Fruit fly (Drosophila melanogaster) whole organism, adult: ENCODE measurements around the gene Reck.

ENCODE experiments used
- CG11617 ChIP-seq: fragments of 200-800 bp; sonication (Bioruptor generic); optimal IDR thresholded peaks from 2 replicates; lab custom pipeline; 2017; ENCODE audit warnings: mild to moderate bottlenecking, missing biosample characterization, missing genetic modification reagents, missing genetic modification characterization
- CG12768 ChIP-seq: fragments of 200-800 bp; sonication (Bioruptor generic); optimal IDR thresholded peaks from 2 replicates; lab custom pipeline; 2017; ENCODE audit warnings: missing biosample characterization, missing genetic modification characterization, mild to moderate bottlenecking, moderate library complexity, missing genetic modification reagents
- CG14711 ChIP-seq: fragments of 200-800 bp; sonication (Bioruptor generic); optimal IDR thresholded peaks from 2 replicates; lab custom pipeline; 2018; ENCODE audit warnings: missing biosample characterization, mild to moderate bottlenecking, missing genetic modification characterization, moderate library complexity
- CG1620 ChIP-seq: fragments of 200-800 bp; sonication (Bioruptor generic); optimal IDR thresholded peaks from 2 replicates; lab custom pipeline; 2016; ENCODE audit warnings: missing biosample characterization, missing genetic modification characterization
- CG33017 ChIP-seq: fragments of 200-800 bp; sonication (Bioruptor generic); optimal IDR thresholded peaks from 2 replicates; lab custom pipeline; 2018; ENCODE audit warnings: missing biosample characterization, mild to moderate bottlenecking, missing genetic modification characterization, moderate library complexity
- CG5204 ChIP-seq: fragments of 200-800 bp; sonication (Bioruptor generic); optimal IDR thresholded peaks from 2 replicates; lab custom pipeline; 2016; ENCODE audit warnings: missing biosample characterization, missing genetic modification characterization
- CG7045 ChIP-seq: fragments of 200-800 bp; sonication (Bioruptor generic); optimal IDR thresholded peaks from 2 replicates; lab custom pipeline; 2017; ENCODE audit warnings: missing biosample characterization, mild to moderate bottlenecking, missing genetic modification characterization
- CG7101 ChIP-seq: fragments of 200-800 bp; sonication (Bioruptor generic); optimal IDR thresholded peaks from 2 replicates; lab custom pipeline; 2018; ENCODE audit warnings: missing biosample characterization, mild to moderate bottlenecking, missing genetic modification characterization, moderate library complexity
- Clk ChIP-seq: fragments of 200-800 bp; sonication (Bioruptor generic); optimal IDR thresholded peaks from 2 replicates; lab custom pipeline; 2017; ENCODE audit warnings: missing biosample characterization, missing genetic modification characterization
- Crg-1 ChIP-seq: fragments of 200-800 bp; sonication (Bioruptor generic); optimal IDR thresholded peaks from 2 replicates; lab custom pipeline; 2016; ENCODE audit warnings: missing biosample characterization, missing genetic modification characterization
- Hr96 ChIP-seq: fragments of 200-800 bp; sonication (Bioruptor generic); optimal IDR thresholded peaks from 2 replicates; lab custom pipeline; 2016; ENCODE audit warnings: missing biosample characterization, missing genetic modification characterization
- Mnt ChIP-seq: fragments of 200-800 bp; sonication (Bioruptor generic); optimal IDR thresholded peaks from 2 replicates; lab custom pipeline; 2016; ENCODE audit warnings: missing biosample characterization, mild to moderate bottlenecking, missing genetic modification characterization
- bab1 ChIP-seq: fragments of 200-800 bp; sonication (Bioruptor generic); optimal IDR thresholded peaks from 3 replicates; lab custom pipeline; 2019; ENCODE audit warnings: missing biosample characterization, mild to moderate bottlenecking, missing genetic modification characterization, moderate library complexity
- cic ChIP-seq: fragments of 200-800 bp; sonication (Bioruptor generic); optimal IDR thresholded peaks from 2 replicates; lab custom pipeline; 2017; ENCODE audit warnings: missing biosample characterization, mild to moderate bottlenecking, missing genetic modification characterization, moderate library complexity
- cnc ChIP-seq, 2 experiments: fragments of >200 bp; optimal IDR thresholded peaks; 2 replicates each; lab custom pipeline; 2017
- kay ChIP-seq: fragments of 200-800 bp; sonication (Bioruptor generic); peaks from one replicate; lab custom pipeline; 2016; ENCODE audit warnings: missing biosample characterization, missing genetic modification characterization, borderline replicate concordance
- ovo ChIP-seq: fragments of 200-800 bp; sonication (Bioruptor generic); optimal IDR thresholded peaks from 2 replicates; lab custom pipeline; 2016; ENCODE audit warnings: missing biosample characterization, missing genetic modification characterization
- pad ChIP-seq: fragments of 200-800 bp; sonication (Bioruptor generic); optimal IDR thresholded peaks from 3 replicates; lab custom pipeline; 2017; ENCODE audit warnings: missing biosample characterization, missing genetic modification characterization, mild to moderate bottlenecking, moderate library complexity, missing genetic modification reagents
- tj ChIP-seq: fragments of 200-800 bp; sonication (Bioruptor generic); optimal IDR thresholded peaks from 3 replicates; lab custom pipeline; 2017; ENCODE audit warnings: missing biosample characterization, mild to moderate bottlenecking, missing genetic modification characterization, moderate library complexity
- toe ChIP-seq: fragments of 200-800 bp; sonication (Bioruptor generic); optimal IDR thresholded peaks from 2 replicates; lab custom pipeline; 2016; ENCODE audit warnings: missing biosample characterization, missing genetic modification characterization

Reck gene

DNA sequence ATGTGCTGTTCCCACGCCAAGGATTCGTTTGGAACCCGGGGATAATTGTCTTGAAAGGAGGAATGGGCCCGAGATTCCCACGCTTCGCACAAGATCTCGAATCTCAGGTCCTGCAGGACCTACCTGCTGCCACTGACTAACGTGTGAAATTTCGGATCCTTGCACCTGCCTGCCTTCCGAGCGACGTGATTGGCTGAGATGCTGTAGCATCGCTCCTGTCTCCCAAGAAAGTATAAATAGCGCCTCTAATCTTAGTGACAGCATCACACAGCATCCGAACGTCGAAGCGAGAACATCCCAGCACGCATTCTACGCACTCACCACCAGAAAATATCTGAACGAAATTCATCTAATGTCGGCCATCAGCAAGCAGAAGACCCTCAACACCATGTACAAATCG, 38.9 kb downstream of the Reck start:
- TF ChIP-seq CG5204 (GFP tag; lab: Kevin White, UChicago): no peak
- TF ChIP-seq CG7101 (tag; lab: Kevin White, UChicago): no peak

DNA sequence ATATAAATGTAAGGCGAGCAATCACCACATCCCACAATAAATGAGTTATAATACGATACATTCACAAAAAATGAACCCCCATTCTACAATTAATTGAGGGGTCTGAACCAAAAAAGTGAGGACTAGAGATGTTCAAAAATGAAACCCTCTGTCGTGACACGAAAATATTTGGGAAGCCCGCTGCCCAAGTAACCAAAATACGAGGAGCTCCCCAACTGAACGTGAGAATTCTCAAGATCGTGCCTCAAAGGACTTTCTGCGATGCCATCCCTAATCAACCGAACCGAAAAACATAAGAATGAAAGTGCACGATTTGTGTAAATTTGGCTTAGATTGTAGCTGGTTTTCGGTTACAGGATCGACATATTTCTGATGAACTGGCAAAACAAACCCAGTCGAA, 39.3 kb downstream of the Reck start, which contains the start of gene Ocho:
Gene Ocho, plus strand, starts transcription at position 336 of the 400 bp plus-strand sequence.
- no peak for TF ChIP-seq cnc (optimal IDR thresholded peaks at IDR 0.05; lab: Kevin White, UChicago)

DNA sequence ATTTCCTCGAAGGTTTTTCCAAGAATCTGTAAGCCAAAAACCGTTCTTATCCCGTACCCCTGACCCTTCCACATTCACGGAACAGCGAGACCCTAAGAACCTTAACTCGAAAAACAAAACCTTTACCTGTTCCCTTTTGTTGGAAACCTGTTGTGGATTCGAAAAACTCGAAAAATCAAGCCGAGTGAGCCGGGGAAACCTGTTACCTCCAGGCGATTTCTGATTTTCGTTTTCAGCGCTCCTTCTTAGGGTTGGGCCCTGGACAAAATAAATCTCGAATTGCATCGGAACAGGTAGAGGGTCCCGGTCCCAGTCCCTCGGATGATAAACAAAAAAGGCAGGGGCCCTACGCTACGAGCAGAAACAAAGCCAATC, 40.6 kb downstream of the Reck start:
- no peak for TF ChIP-seq CG5204 (GFP tag; lab: Kevin White, UChicago)
- TF ChIP-seq Crg-1 (GFP tag; lab: Kevin White, UChicago): no peak
- no peak for TF ChIP-seq kay (GFP tag; lab: Kevin White, UChicago)
- TF ChIP-seq Hr96 (GFP tag; lab: Kevin White, UChicago): no peak

DNA sequence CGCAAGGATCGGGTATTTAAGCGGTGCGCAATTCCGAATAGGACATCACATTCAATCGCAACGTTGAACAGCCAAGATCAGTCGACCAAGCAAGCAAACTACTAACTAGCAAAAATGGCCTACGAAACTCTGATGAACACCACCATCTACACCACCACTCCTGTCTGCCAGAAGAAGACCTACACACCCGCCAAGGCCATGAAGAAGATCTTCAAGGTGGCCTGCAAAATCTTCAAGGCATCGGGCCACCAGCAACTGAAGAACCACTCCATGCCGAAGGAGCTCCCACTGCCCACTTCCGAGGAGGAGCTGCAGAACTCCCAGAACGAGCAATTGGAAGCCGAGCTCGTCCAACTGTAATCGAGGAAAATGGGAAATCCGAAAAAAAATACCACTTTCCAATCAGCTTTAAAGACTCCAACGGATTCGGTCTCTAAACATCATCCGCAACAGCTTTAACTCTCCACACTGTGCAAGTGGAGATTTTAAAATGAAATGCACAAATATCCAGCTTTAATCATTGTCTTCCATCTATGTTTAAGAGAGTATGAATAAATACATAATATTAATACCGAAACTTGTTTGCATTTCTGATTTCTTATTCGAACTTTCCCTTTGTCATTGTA, 41.1 kb downstream of the Reck start, which contains the start of gene Brd:
Gene Brd, plus strand, starts transcription at position 43 of the 626 bp plus-strand sequence.
- TF ChIP-seq CG7045: no peak
- TF ChIP-seq cnc (optimal IDR thresholded peaks at IDR 0.05; lab: Kevin White, UChicago): no peak
- no peak for TF ChIP-seq Hr96 (GFP tag; lab: Kevin White, UChicago)
- TF ChIP-seq pad: no peak
- TF ChIP-seq kay (GFP tag; lab: Kevin White, UChicago): no peak
- TF ChIP-seq Mnt (GFP tag; lab: Kevin White, UChicago): no peak
- no peak for TF ChIP-seq CG12768 (GFP tag; lab: Kevin White, UChicago)
- no peak for TF ChIP-seq toe (GFP tag; lab: Kevin White, UChicago)
- TF ChIP-seq Crg-1 (GFP tag; lab: Kevin White, UChicago): no peak
- TF ChIP-seq CG5204 (GFP tag; lab: Kevin White, UChicago): no peak
- TF ChIP-seq CG33017 (tag; lab: Kevin White, UChicago): no peak
- TF ChIP-seq bab1 (GFP tag; lab: Kevin White, UChicago): no peak
- no peak for TF ChIP-seq CG1620
- no peak for TF ChIP-seq tj
- TF ChIP-seq CG11617 (GFP tag; lab: Kevin White, UChicago): no peak

DNA sequence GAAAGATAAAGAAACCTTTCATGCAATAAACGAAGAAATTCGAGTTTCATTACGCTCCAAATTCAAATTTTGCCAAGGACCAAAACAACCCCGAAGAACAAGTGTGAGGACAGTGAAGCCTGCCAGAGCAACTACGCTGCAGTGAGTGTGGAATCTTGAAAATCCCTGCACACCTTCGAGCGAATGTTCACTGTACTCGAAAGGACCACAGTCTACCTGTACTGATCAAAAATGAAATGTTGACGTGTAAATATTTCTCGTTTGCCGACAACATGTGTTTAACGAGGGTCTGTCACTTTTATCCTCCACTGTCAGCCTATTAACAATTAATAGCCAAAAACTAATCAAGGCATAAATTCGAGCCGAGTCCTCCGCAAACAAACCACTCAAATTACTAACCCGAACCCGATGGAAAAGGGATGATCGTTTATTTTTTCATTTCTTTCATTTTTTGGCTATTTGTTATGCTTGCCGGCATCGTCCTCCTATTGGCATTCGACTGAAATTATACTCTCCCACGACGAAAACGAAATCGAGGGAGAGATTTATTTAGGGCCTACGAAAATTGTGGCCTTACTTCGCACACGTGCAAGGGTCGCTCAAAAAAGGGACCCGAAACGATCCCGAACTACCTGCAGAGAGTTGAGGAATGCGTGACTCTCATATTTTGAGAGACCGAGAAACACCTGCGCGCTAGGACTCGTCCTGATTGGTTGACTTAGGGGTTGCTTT, 41.8 kb downstream of the Reck start:
- TF ChIP-seq Hr96 (GFP tag; lab: Kevin White, UChicago) (no peak), toe (GFP tag; lab: Kevin White, UChicago) (no peak), Mnt (GFP tag; lab: Kevin White, UChicago) (no peak), CG7101 (tag; lab: Kevin White, UChicago) (no peak), Clk (GFP tag; lab: Kevin White, UChicago) (no peak), CG7045 (no peak), bab1 (GFP tag; lab: Kevin White, UChicago) (no peak), CG5204 (GFP tag; lab: Kevin White, UChicago) (no peak), CG14711 (tag; lab: Kevin White, UChicago) (no peak), tj (no peak), CG12768 (GFP tag; lab: Kevin White, UChicago) (no peak), CG1620 (no peak), kay (GFP tag; lab: Kevin White, UChicago) (no peak), pad (no peak), CG11617 (GFP tag; lab: Kevin White, UChicago) (no peak), cnc (optimal IDR thresholded peaks at IDR 0.05; lab: Kevin White, UChicago) (no peak), ovo (GFP tag; lab: Kevin White, UChicago) (no peak)

DNA sequence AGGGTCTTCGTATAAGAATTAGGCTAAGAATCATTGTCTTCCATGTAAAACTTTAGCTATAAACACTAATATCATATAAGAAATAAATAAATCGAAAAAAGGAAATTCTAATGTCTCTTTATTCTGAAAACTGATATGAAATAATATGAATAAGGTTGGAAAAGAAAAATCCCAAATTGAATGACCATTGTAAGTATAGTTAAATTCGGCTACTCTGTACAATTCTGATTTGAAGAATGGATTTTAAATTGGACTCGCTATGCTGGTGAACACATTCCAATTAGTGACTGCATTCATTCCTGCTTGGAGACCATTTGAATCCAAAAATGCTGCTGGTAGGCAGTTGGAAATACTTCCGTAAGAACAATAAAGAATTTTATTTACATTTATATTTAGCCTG, 43.6 kb downstream of the Reck start:
- TF ChIP-seq Crg-1 (GFP tag; lab: Kevin White, UChicago) (no peak), cnc (optimal IDR thresholded peaks at IDR 0.05; lab: Kevin White, UChicago) (no peak), CG7045 (no peak), kay (GFP tag; lab: Kevin White, UChicago) (no peak), bab1 (GFP tag; lab: Kevin White, UChicago) (no peak)

DNA sequence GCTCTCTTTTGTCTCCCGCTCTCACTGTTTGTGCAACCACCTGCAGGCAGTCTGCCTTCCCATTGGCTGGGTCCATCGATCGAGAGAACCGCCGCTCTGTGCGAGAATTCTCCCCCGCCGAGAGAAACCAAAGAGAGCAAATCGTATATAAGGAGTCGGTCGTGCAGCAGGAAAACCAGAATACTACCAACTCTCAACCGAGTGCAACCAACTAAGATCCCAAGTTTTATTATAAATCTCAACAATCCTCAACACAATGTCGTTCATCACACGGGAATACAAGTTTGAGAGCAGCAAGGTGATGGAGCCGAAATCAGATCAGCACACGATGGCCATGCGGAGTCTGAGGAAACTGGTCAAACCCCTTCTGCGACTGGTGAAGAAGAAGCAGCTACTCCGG, 44.7 kb downstream of the Reck start, which contains the start of gene Tom:
Gene Tom, plus strand, starts transcription at position 174 of the 400 bp plus-strand sequence.
- no peak for TF ChIP-seq Crg-1 (GFP tag; lab: Kevin White, UChicago)
- TF ChIP-seq CG33017 (tag; lab: Kevin White, UChicago): no peak

DNA sequence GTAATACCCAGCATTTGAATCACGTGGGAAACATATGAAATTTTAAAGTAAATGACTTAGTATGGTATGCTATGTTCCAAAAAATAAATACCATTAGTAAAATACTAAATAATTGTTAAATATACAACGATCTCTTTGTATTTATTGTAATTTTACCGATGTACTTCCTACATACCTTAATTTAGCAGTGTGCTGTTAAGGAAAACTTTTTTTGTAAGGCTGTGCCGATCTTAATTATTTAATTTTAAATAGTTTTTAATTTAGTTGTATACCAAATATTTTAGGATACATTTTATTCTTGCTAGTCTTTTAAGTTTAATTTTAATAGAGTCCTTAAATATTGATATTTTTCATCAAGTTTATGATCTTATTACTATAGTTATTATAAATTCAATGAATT, 45.3 kb downstream of the Reck start:
- TF ChIP-seq Crg-1 (GFP tag; lab: Kevin White, UChicago) (no peak), CG5204 (GFP tag; lab: Kevin White, UChicago) (no peak), CG1620 (no peak), CG7101 (tag; lab: Kevin White, UChicago) (no peak), CG14711 (tag; lab: Kevin White, UChicago) (no peak), bab1 (GFP tag; lab: Kevin White, UChicago) (no peak), CG7045 (no peak), kay (GFP tag; lab: Kevin White, UChicago) (no peak), Mnt (GFP tag; lab: Kevin White, UChicago) (no peak), Hr96 (GFP tag; lab: Kevin White, UChicago) (no peak), cic (no peak), toe (GFP tag; lab: Kevin White, UChicago) (no peak), tj (no peak), pad (no peak), CG33017 (tag; lab: Kevin White, UChicago) (no peak), cnc (optimal IDR thresholded peaks at IDR 0.05; lab: Kevin White, UChicago) (no peak)
